Worm (Caenorhabditis elegans) whole organism, L4 larva: ENCODE measurements around the gene H35N09.1.

Source experiments
- R02D3.7 ChIP-seq: fragments of 150-350 bp; sonication (generic microtip); optimal IDR thresholded peaks from 3 replicates; lab custom pipeline; 2014; ENCODE audit warnings: missing biosample characterization, missing genetic modification characterization
- attf-4 ChIP-seq: sonication (generic microtip); optimal IDR thresholded peaks from 3 replicates; lab custom pipeline; 2017; ENCODE audit warnings: missing biosample characterization, missing genetic modification characterization
- fkh-10 ChIP-seq: fragments of 150-350 bp; optimal IDR thresholded peaks from 2 replicates; lab custom pipeline; 2014; ENCODE audit warnings: missing biosample characterization, missing genetic modification reagents, missing genetic modification characterization
- nhr-76 ChIP-seq: fragments of 150-350 bp; optimal IDR thresholded peaks from 2 replicates; lab custom pipeline; 2014; ENCODE audit warnings: missing biosample characterization, missing genetic modification characterization
- pqm-1 ChIP-seq: sonication (generic microtip); optimal IDR thresholded peaks from 2 replicates; lab custom pipeline; 2017; ENCODE audit warnings: missing biosample characterization, missing genetic modification characterization
- ztf-11 ChIP-seq: fragments of 150-350 bp; optimal IDR thresholded peaks from 2 replicates; lab custom pipeline; 2014; ENCODE audit warnings: missing biosample characterization, missing genetic modification characterization

DNA sequence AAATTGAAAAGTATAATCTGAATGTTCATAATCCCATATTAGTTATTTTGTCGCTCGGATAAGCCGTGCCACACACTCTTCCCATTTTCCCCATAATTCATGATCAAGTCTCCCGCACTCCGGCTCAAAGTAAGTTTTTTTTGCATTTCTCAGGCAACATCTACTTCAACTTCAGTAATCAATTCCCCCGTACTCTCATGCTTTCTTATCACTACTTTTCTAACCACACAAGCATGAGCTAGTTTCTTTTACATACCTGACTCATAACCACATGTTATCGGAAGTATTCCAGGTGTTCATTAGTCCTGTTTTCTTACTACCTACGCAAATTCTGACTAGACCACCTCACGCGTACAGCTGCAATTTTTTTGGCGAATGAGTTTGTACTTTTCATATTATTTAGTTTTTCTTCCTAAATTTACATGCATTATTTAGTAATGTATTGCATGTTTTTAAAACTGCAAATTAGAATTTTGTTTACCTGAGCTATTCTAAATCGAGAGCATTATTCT is 38.6 kb upstream of the H35N09.1 start:
- no peak for TF ChIP-seq attf-4 (tag; lab: Kevin White, UChicago)
- TF ChIP-seq pqm-1 (tag; lab: Kevin White, UChicago) = no peak
- no peak for TF ChIP-seq ztf-11
- no peak for TF ChIP-seq nhr-76 (tag; lab: Kevin White, UChicago)
- no peak for TF ChIP-seq fkh-10 (GFP tag; lab: Kevin White, UChicago)
- no peak for TF ChIP-seq R02D3.7 (tag; lab: Kevin White, UChicago)
